Worm (Caenorhabditis elegans): ENCODE measurements around the gene Y7A9D.1.

Gene Y7A9D.1

ce11 chrIV:16381933-16382591 lies at the start of gene Y7A9D.1:
Gene Y7A9D.1, minus strand, starts transcription at chrIV:16382215.
- TF ChIP-seq sdc-2 (tag; optimal IDR thresholded peaks at IDR 0.05): peak; percentile 43
- TF ChIP-seq tbx-2 (tag; optimal IDR thresholded peaks at IDR 0.05): peak; percentile 57
- TF ChIP-seq pros-1 (tag; optimal IDR thresholded peaks at IDR 0.05): no peak
- no peak for TF ChIP-seq K02D7.2 (tag; optimal IDR thresholded peaks at IDR 0.05)
- peak; percentile 11 for TF ChIP-seq fkh-6 (tag; optimal IDR thresholded peaks at IDR 0.05)
- TF ChIP-seq sox-4 (tag; optimal IDR thresholded peaks at IDR 0.05): peak; percentile 52
- peak; percentile 43 for TF ChIP-seq hlh-30 (tag; optimal IDR thresholded peaks at IDR 0.05; ENCODE audit: insufficient read depth)
- peak; percentile 56 for TF ChIP-seq ceh-19 (GFP tag; optimal IDR thresholded peaks at IDR 0.05)
- TF ChIP-seq ceh-22 (tag; optimal IDR thresholded peaks at IDR 0.05): peak; percentile 15
- peak; percentile 63 for TF ChIP-seq dmd-4 (tag; optimal IDR thresholded peaks at IDR 0.05; ENCODE audit: borderline replicate concordance)
- peak; percentile 59 for TF ChIP-seq C08G9.2 (tag; optimal IDR thresholded peaks at IDR 0.05)
- TF ChIP-seq ceh-18 (tag; optimal IDR thresholded peaks at IDR 0.05): peak; percentile 49
- peak; percentile 72 for TF ChIP-seq pha-2 (tag; optimal IDR thresholded peaks at IDR 0.05)
- peak; percentile 70 for TF ChIP-seq ceh-34 (tag; optimal IDR thresholded peaks at IDR 0.05)
- no peak for TF ChIP-seq F13H6.1 (tag; optimal IDR thresholded peaks at IDR 0.05)
- peak; percentile 5 for TF ChIP-seq dve-1 (tag; optimal IDR thresholded peaks at IDR 0.05)
- peak; percentile 23 for TF ChIP-seq ceh-48 (tag; optimal IDR thresholded peaks at IDR 0.05)
- TF ChIP-seq odd-2 (tag; optimal IDR thresholded peaks at IDR 0.05): no peak
- TF ChIP-seq K09A11.1 (tag; optimal IDR thresholded peaks at IDR 0.05; ENCODE audit: insufficient read depth): peak; percentile 40
- TF ChIP-seq ceh-2 (tag; optimal IDR thresholded peaks at IDR 0.05): peak; percentile 46
- peak; percentile 56 for TF ChIP-seq gmeb-2 (tag; optimal IDR thresholded peaks at IDR 0.05)
- TF ChIP-seq unc-42 (tag; optimal IDR thresholded peaks at IDR 0.05): no peak
- TF ChIP-seq nhr-11 (tag; optimal IDR thresholded peaks at IDR 0.05): no peak
- peak; percentile 83 for TF ChIP-seq ref-2 (tag; optimal IDR thresholded peaks at IDR 0.05)
- no peak for TF ChIP-seq ceh-30 (tag; optimal IDR thresholded peaks at IDR 0.05)
- TF ChIP-seq ztf-16 (tag; optimal IDR thresholded peaks at IDR 0.05): peak; percentile 49
- TF ChIP-seq ets-4 (tag; optimal IDR thresholded peaks at IDR 0.05): no peak
- no peak for TF ChIP-seq fkh-10 (GFP tag; optimal IDR thresholded peaks at IDR 0.05)
- no peak for TF ChIP-seq lim-6 (tag; optimal IDR thresholded peaks at IDR 0.05)
- no peak for TF ChIP-seq mec-3 (tag; optimal IDR thresholded peaks at IDR 0.05; ENCODE audit: borderline replicate concordance)
- no peak for TF ChIP-seq pqm-1 (tag; optimal IDR thresholded peaks at IDR 0.05)
- TF ChIP-seq npax-4 (tag; optimal IDR thresholded peaks at IDR 0.05): no peak
- peak; percentile 41 for TF ChIP-seq C38D4.7 (GFP tag; optimal IDR thresholded peaks at IDR 0.05)
- TF ChIP-seq pat-9 (tag; optimal IDR thresholded peaks at IDR 0.05): peak; percentile 78
- TF ChIP-seq sox-2 (GFP tag; IDR thresholded peaks at IDR 0.05): peak; percentile 43
- peak; percentile 40 for TF ChIP-seq che-1 (tag; optimal IDR thresholded peaks at IDR 0.05)
- TF ChIP-seq ceh-24 (tag; optimal IDR thresholded peaks at IDR 0.05): no peak
- TF ChIP-seq Y22D7AL.16 (tag; optimal IDR thresholded peaks at IDR 0.05): peak; percentile 75
- TF ChIP-seq hlh-15 (tag; optimal IDR thresholded peaks at IDR 0.05): no peak
- peak; percentile 77 for TF ChIP-seq ceh-6 (GFP tag; optimal IDR thresholded peaks at IDR 0.05)
- peak; percentile 81 for TF ChIP-seq elt-2 (tag; optimal IDR thresholded peaks at IDR 0.05)
- peak; percentile 45 for TF ChIP-seq elt-4 (tag; optimal IDR thresholded peaks at IDR 0.05)
- TF ChIP-seq ahr-1 (tag; optimal IDR thresholded peaks at IDR 0.05): no peak
- no peak for TF ChIP-seq ceh-45 (GFP tag; IDR thresholded peaks at IDR 0.05)
- TF ChIP-seq ama-1 (optimal IDR thresholded peaks at IDR 0.05): peak; percentile 92
- TF ChIP-seq hlh-6 (tag; optimal IDR thresholded peaks at IDR 0.05): peak; percentile 83
- TF ChIP-seq ttx-3 (tag; optimal IDR thresholded peaks at IDR 0.05): peak; percentile 18
- peak; percentile 47 for TF ChIP-seq syd-9 (tag; optimal IDR thresholded peaks at IDR 0.05)
- TF ChIP-seq lin-11 (tag; optimal IDR thresholded peaks at IDR 0.05): no peak
- no peak for TF ChIP-seq pax-1 (tag; optimal IDR thresholded peaks at IDR 0.05)
- no peak for TF ChIP-seq pag-3 (tag; optimal IDR thresholded peaks at IDR 0.05; ENCODE audit: borderline replicate concordance)
- peak; percentile 42 for TF ChIP-seq rnt-1 (tag; optimal IDR thresholded peaks at IDR 0.05)
- peak; percentile 46 for TF ChIP-seq hlh-8 (tag; optimal IDR thresholded peaks at IDR 0.05)
